Worm (Caenorhabditis elegans) whole organism, L1 larva: ENCODE measurements around the gene F27D9.2.

Experiments
- blmp-1 ChIP-seq: fragments of 150-350 bp; optimal IDR thresholded peaks from 2 replicates; lab custom pipeline; 2014; ENCODE audit warnings: missing biosample characterization, missing genetic modification characterization
- egl-27 ChIP-seq, 2 experiments: fragments of 150-350 bp in 1 of 2; sonication (generic microtip); optimal IDR thresholded peaks; 3 replicates each; lab custom pipeline; 2017 to 2018; ENCODE audit warnings: missing biosample characterization in 2 of 2, missing genetic modification characterization in 2 of 2, missing genetic modification reagents in 2 of 2
- fkh-10 ChIP-seq: sonication (generic microtip); optimal IDR thresholded peaks from 2 replicates; lab custom pipeline; 2017; ENCODE audit warnings: missing biosample characterization, missing genetic modification reagents, missing genetic modification characterization
- lin-35 ChIP-seq, 2 experiments: fragments of 150-350 bp; optimal IDR thresholded peaks; 2 replicates each; lab custom pipeline; 2014; ENCODE audit warnings: missing biosample characterization in 2 of 2, missing genetic modification characterization in 2 of 2, missing genetic modification reagents in 2 of 2
- mep-1 ChIP-seq: fragments of 150-350 bp; optimal IDR thresholded peaks from 2 replicates; lab custom pipeline; 2014; ENCODE audit warnings: missing biosample characterization, missing genetic modification characterization
- nhr-237 ChIP-seq: fragments of 150-350 bp; optimal IDR thresholded peaks from 2 replicates; lab custom pipeline; 2014; ENCODE audit warnings: missing biosample characterization, missing genetic modification characterization
- snpc-4 ChIP-seq: fragments of 150-350 bp; optimal IDR thresholded peaks from 2 replicates; lab custom pipeline; 2014; ENCODE audit warnings: missing biosample characterization, missing genetic modification characterization
- ztf-11 ChIP-seq, 2 experiments: sonication (generic microtip); optimal IDR thresholded peaks; 2 replicates each; lab custom pipeline; 2016 to 2017; ENCODE audit warnings: missing genetic modification characterization in 2 of 2, missing biosample characterization in 1 of 2, missing compliant biosample characterization in 1 of 2

DNA sequence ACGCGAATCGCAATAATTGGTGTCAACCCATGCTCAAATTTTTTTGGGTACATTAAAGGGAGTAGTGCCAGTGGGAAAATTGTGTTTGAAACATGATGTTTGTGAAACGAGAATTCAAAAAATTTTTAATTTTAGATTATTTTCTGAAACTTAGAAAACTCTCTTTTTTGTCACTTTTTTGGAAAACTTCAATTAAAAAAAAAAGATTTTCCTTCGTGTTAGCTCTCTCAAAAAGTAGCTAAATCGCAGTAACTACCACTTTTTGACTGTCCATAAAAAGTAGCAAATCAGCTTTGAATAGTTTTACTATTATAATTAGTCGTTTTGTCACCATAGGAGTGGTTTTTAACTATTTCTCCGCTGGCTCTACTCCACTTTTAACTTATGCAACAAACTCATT is 32.4 kb upstream of the F27D9.2 start:
- TF ChIP-seq blmp-1 (tag; lab: Kevin White, UChicago) = no peak
- TF ChIP-seq lin-35 (GFP tag; optimal IDR thresholded peaks at IDR 0.05; lab: Kevin White, UChicago) = no peak
- no peak for TF ChIP-seq egl-27 (tag; optimal IDR thresholded peaks at IDR 0.05; lab: Kevin White, UChicago)
- no peak for TF ChIP-seq nhr-237
- TF ChIP-seq ztf-11 (tag; optimal IDR thresholded peaks at IDR 0.05; lab: Kevin White, UChicago) = no peak
- no peak for TF ChIP-seq mep-1 (tag; lab: Kevin White, UChicago)
- TF ChIP-seq snpc-4 = no peak
- TF ChIP-seq fkh-10 = no peak
